Worm (Caenorhabditis elegans) whole organism, L1 larva: ENCODE data around the gene F47E1.4.

Experiments
- alr-1 ChIP-seq: fragments of 200-800 bp; sonication (Bioruptor generic); optimal IDR thresholded peaks from 2 replicates; lab custom pipeline; 2018; ENCODE audit warnings: borderline replicate concordance, mild to moderate bottlenecking, missing genetic modification characterization, missing compliant biosample characterization
- aly-2 ChIP-seq: fragments of 150-350 bp; optimal IDR thresholded peaks from 2 replicates; lab custom pipeline; 2014; ENCODE audit warnings: missing biosample characterization, missing genetic modification characterization
- ama-1 ChIP-seq: fragments of 150-350 bp; optimal IDR thresholded peaks from 2 replicates; lab custom pipeline; 2014
- ets-5 ChIP-seq: fragments of 200-800 bp; sonication (Bioruptor generic); IDR thresholded peaks from 2 replicates; pipeline ENCODE4 v1.3.6; 2022; ENCODE audit warnings: missing genetic modification characterization, missing compliant biosample characterization
- fos-1 ChIP-seq: fragments of 150-350 bp; optimal IDR thresholded peaks from 2 replicates; lab custom pipeline; 2014; ENCODE audit warnings: missing biosample characterization, missing genetic modification characterization
- hpl-2 ChIP-seq: fragments of 150-350 bp; optimal IDR thresholded peaks from 2 replicates; lab custom pipeline; 2014; ENCODE audit warnings: missing biosample characterization, missing genetic modification reagents, missing genetic modification characterization
- mef-2 ChIP-seq: fragments of 150-350 bp; optimal IDR thresholded peaks from 2 replicates; lab custom pipeline; 2014; ENCODE audit warnings: missing biosample characterization, missing genetic modification characterization
- nhr-237 ChIP-seq: fragments of 150-350 bp; optimal IDR thresholded peaks from 2 replicates; lab custom pipeline; 2014; ENCODE audit warnings: missing biosample characterization, missing genetic modification characterization
- snpc-4 ChIP-seq: fragments of 150-350 bp; optimal IDR thresholded peaks from 2 replicates; lab custom pipeline; 2014; ENCODE audit warnings: missing biosample characterization, missing genetic modification characterization

ce11 chrX:9105075-9105474 is 42.5 kb downstream of the F47E1.4 start:
- TF ChIP-seq ets-5 (no peak), alr-1 (tag; lab: Kevin White, UChicago) (no peak), aly-2 (tag; lab: Kevin White, UChicago) (no peak), nhr-237 (tag; lab: Kevin White, UChicago) (no peak), hpl-2 (no peak), mef-2 (tag; lab: Kevin White, UChicago) (no peak), snpc-4 (no peak), ama-1 (no peak), fos-1 (tag; lab: Kevin White, UChicago) (no peak)
